Worm (Caenorhabditis elegans): ENCODE data around the gene lpd-7.
"Not testable (repeated sequence)": the region's sequence is repeated elsewhere in the genome, so short reads cannot be mapped to it uniquely, and the experiment has no call there.

Gene lpd-7

DNA sequence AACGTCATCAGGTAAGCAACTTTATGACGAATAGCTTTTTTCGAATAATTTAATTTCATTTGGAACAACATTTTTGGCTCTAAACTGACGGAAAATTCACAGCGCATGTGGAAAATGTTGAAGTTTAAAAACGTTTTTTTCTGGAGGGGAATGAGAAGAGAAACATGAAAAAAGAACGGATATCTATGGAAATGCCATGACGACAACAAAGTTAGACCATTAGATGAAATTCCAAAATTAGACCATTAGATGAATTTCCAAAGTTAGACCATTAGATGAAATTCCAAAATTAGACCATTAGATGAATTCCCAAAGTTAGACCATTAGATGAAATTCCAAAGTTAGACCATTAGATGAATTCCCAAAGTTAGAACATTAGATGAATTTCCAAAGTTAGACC, 21.3 kb downstream of the lpd-7 start, which contains the start of gene Y80D4G.2:
Y80D4G.2 (minus strand) TSS at position 101 of the 400 bp plus-strand sequence.
- TF ChIP-seq elt-1 (tag; optimal IDR thresholded peaks at IDR 0.05; ENCODE audit: borderline replicate concordance, insufficient read depth); nhr-237 (tag; optimal IDR thresholded peaks at IDR 0.05); ham-2 (GFP tag; optimal IDR thresholded peaks at IDR 0.05): not testable (repeated sequence)

DNA sequence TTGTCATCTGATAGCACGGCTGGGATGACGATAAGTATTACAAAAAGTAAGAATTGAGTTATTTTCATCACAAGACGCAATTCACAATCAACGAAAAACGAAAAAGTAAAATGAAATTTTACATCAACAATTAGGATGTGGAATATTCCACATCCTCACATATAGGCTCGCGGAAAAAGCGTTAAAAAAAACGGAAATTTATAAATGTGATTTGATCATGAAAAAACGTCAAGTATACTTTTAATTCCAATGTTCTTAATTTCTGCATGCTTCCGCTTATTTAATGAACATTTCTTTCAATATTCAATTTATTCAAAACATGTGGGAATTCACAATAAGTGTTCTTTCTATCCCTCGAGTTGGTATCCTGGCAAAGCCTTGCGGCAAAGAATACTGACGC, 35.1 kb downstream of the lpd-7 start, which contains the start of gene T04A6.3:
T04A6.3 (minus strand) TSS at position 101 of the 400 bp plus-strand sequence.
- TF ChIP-seq ceh-39 (tag; optimal IDR thresholded peaks at IDR 0.05), result no peak
- TF ChIP-seq lin-13 (tag; optimal IDR thresholded peaks at IDR 0.05), result no peak
- TF ChIP-seq lin-32 (GFP tag; optimal IDR thresholded peaks at IDR 0.05), result no peak
- TF ChIP-seq snpc-4 (tag; optimal IDR thresholded peaks at IDR 0.05), result no peak
- no peak for TF ChIP-seq nhr-28 (tag; optimal IDR thresholded peaks at IDR 0.05)
- no peak for TF ChIP-seq blmp-1 (tag; optimal IDR thresholded peaks at IDR 0.05)
- TF ChIP-seq ztf-11 (tag; optimal IDR thresholded peaks at IDR 0.05), result no peak
- no peak for TF ChIP-seq flh-1 (GFP tag; optimal IDR thresholded peaks at IDR 0.05)
- no peak for TF ChIP-seq nhr-76 (tag; optimal IDR thresholded peaks at IDR 0.05)
- no peak for TF ChIP-seq hlh-1 (tag; optimal IDR thresholded peaks at IDR 0.05)
- TF ChIP-seq tbx-8 (GFP tag; optimal IDR thresholded peaks at IDR 0.05), result no peak
- no peak for TF ChIP-seq lsy-2 (tag; optimal IDR thresholded peaks at IDR 0.05)
- TF ChIP-seq sem-2 (GFP tag; optimal IDR thresholded peaks at IDR 0.05), result no peak
- no peak for TF ChIP-seq sptf-1 (tag; optimal IDR thresholded peaks at IDR 0.05)
- TF ChIP-seq bed-3 (GFP tag; optimal IDR thresholded peaks at IDR 0.05), result no peak

DNA sequence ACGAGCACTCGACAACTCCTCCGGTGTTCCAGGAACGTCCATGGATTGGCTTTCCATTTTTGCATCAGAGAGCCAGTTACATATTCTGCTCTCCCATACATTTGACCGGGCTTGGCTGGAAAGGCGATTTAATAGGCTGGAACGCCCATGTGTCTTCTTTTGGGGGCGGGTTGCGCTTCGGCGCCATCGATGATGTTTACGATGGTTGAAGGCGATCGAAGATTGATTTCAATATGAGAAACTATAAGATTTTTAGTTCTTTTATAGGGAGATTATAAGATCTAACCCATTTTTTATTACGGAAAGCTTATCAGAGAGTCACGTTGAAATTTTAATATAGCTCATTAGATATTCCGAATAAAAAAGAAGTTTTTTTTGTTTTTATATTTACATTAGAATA, 36.0 kb downstream of the lpd-7 start, which contains the start of gene nsph-4.3:
nsph-4.3 (minus strand) TSS at position 101 of the 400 bp plus-strand sequence.
- no peak for TF ChIP-seq ceh-83 (GFP tag; optimal IDR thresholded peaks at IDR 0.05)
- TF ChIP-seq nhr-76 (tag; optimal IDR thresholded peaks at IDR 0.05), result no peak
- TF ChIP-seq nhr-28 (tag; optimal IDR thresholded peaks at IDR 0.05), result no peak
- TF ChIP-seq blmp-1 (tag; optimal IDR thresholded peaks at IDR 0.05), result no peak
- TF ChIP-seq elt-3 (tag; optimal IDR thresholded peaks at IDR 0.05), result no peak
- TF ChIP-seq ceh-43 (GFP tag; optimal IDR thresholded peaks at IDR 0.05), result no peak

DNA sequence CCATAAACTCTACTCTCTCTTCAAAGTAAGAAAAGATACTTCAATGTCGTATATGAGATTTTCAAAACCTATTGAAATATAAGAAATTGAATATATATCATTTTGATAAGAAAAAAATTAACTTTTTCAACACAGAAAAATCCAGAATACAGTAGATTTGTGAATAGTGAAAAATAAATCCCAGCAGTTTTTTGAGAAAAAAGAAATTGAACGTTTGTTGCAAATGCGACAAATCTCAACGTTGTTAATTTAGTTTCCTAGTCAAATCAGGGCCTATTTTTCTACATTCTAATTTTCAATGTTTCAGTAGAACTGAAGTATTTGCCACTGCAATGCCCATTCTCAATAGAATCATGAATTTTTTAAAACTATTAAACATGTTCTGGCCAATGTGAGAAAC, 41.4 kb downstream of the lpd-7 start, which contains the start of gene T04A6.2:
T04A6.2 (plus strand) TSS at position 301 of the 400 bp plus-strand sequence.
- TF ChIP-seq nhr-28 (tag; optimal IDR thresholded peaks at IDR 0.05) (no peak), elt-1 (tag; optimal IDR thresholded peaks at IDR 0.05; ENCODE audit: borderline replicate concordance, insufficient read depth) (no peak), blmp-1 (tag; optimal IDR thresholded peaks at IDR 0.05) (no peak), lin-32 (GFP tag; optimal IDR thresholded peaks at IDR 0.05) (no peak), flh-1 (GFP tag; optimal IDR thresholded peaks at IDR 0.05) (no peak), lsy-2 (tag; optimal IDR thresholded peaks at IDR 0.05) (no peak), nhr-76 (tag; optimal IDR thresholded peaks at IDR 0.05) (no peak), ceh-43 (GFP tag; optimal IDR thresholded peaks at IDR 0.05) (no peak), nhr-2 (tag; optimal IDR thresholded peaks at IDR 0.05) (no peak), tbx-8 (GFP tag; optimal IDR thresholded peaks at IDR 0.05) (no peak), hlh-1 (tag; optimal IDR thresholded peaks at IDR 0.05) (no peak), bed-3 (GFP tag; optimal IDR thresholded peaks at IDR 0.05) (no peak), ceh-83 (GFP tag; optimal IDR thresholded peaks at IDR 0.05) (no peak), ztf-11 (tag; optimal IDR thresholded peaks at IDR 0.05) (no peak)

DNA sequence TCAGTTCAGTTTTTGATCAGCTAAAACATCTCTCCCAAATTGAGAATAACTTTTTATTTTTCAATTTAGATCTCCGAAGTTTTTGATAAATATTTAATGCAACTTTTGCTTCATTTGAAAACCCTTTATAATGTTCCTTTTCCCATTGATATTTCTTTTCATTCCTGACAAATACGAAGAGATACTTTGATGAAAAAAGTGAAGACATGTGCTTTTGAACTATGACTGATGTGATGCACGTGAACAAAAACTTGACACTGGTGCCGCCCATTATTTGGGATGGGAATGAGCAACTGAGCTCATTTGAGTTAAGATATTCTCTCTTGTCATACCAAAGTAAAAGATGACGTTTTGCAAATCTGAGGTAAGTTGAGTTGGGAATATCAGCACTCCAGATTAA, 43.1 kb downstream of the lpd-7 start, which contains the start of gene T04A6.1:
T04A6.1 (plus strand) TSS at position 301 of the 400 bp plus-strand sequence.
- TF ChIP-seq nhr-28 (tag; optimal IDR thresholded peaks at IDR 0.05), result no peak

DNA sequence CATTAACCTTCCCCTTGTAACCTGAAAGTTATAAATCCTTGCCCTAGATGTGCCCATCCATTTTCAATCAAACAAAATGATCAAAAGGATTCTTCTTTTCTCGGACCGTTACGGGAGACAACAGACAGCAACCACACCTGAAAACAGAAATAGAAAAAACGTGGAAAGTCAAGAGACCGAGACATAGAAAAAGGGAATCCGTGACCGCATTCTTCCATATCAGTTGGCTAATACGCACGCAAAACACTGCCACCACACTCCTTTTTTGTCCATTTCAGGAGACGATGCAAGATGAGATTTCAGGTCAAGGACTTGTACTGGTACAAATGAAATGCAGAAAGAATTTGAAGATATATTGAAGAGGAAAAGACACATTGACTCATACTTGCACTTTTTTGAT, 45.1 kb downstream of the lpd-7 start:
- no peak for TF ChIP-seq M03D4.4 (tag; optimal IDR thresholded peaks at IDR 0.05)
- no peak for TF ChIP-seq ztf-11 (tag; optimal IDR thresholded peaks at IDR 0.05)
- TF ChIP-seq lin-13 (tag; optimal IDR thresholded peaks at IDR 0.05), result no peak
- no peak for TF ChIP-seq lsy-2 (tag; optimal IDR thresholded peaks at IDR 0.05)
- TF ChIP-seq cnd-1 (tag; optimal IDR thresholded peaks at IDR 0.05), result no peak
- no peak for TF ChIP-seq ces-1 (GFP tag; optimal IDR thresholded peaks at IDR 0.05)
- no peak for TF ChIP-seq tbx-8 (GFP tag; optimal IDR thresholded peaks at IDR 0.05)
- no peak for TF ChIP-seq lin-32 (GFP tag; optimal IDR thresholded peaks at IDR 0.05)
- TF ChIP-seq ceh-83 (GFP tag; optimal IDR thresholded peaks at IDR 0.05), result no peak
- no peak for TF ChIP-seq ham-2 (GFP tag; optimal IDR thresholded peaks at IDR 0.05)

DNA sequence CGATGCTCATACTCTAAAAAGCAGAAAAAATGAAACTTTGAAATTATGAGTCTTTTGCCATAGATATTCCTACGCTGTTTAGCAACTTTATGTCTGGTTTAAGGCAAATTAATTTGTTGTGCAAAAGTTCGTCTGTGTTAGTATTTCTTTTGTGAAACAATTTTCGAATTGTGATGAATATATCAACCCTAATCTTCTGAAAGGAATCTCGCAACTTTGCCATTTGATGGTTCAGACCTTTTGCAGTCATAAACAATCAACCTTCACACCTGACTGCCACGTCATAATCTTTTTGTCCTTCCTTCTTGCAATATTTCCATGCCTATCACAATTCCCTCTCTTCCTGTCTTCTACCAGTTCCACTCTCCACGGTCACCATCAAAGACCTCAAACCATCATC, 46.7 kb downstream of the lpd-7 start:
- TF ChIP-seq ceh-43 (GFP tag; optimal IDR thresholded peaks at IDR 0.05) (no peak), elt-3 (tag; optimal IDR thresholded peaks at IDR 0.05) (no peak), pha-4 (tag; optimal IDR thresholded peaks at IDR 0.05) (no peak), cnd-1 (tag; optimal IDR thresholded peaks at IDR 0.05) (no peak), ceh-83 (GFP tag; optimal IDR thresholded peaks at IDR 0.05) (no peak), ham-2 (GFP tag; optimal IDR thresholded peaks at IDR 0.05) (no peak)
